Worm (Caenorhabditis elegans) whole organism, L3 larva: ENCODE results near the gene dsh-2.

ENCODE experiments used
- R02D3.7 ChIP-seq: fragments of 150-350 bp; optimal IDR thresholded peaks from 2 replicates; lab custom pipeline; 2014; ENCODE audit warnings: missing biosample characterization, missing genetic modification characterization
- ZK546.5 ChIP-seq: sonication (generic microtip); optimal IDR thresholded peaks from 2 replicates; lab custom pipeline; 2017; ENCODE audit warnings: missing biosample characterization, missing genetic modification characterization
- ceh-16 ChIP-seq: sonication (generic microtip); optimal IDR thresholded peaks from 2 replicates; lab custom pipeline; 2017; ENCODE audit warnings: missing biosample characterization, missing genetic modification characterization
- ceh-28 ChIP-seq: fragments of 150-350 bp; optimal IDR thresholded peaks from 2 replicates; lab custom pipeline; 2014; ENCODE audit warnings: missing biosample characterization, missing genetic modification reagents, missing genetic modification characterization
- ceh-82 ChIP-seq: fragments of 150-350 bp; optimal IDR thresholded peaks from 2 replicates; lab custom pipeline; 2014; ENCODE audit warnings: missing biosample characterization, missing genetic modification characterization
- ceh-9 ChIP-seq: sonication (generic microtip); optimal IDR thresholded peaks from 2 replicates; lab custom pipeline; 2018; ENCODE audit warnings: missing biosample characterization, missing genetic modification characterization
- daf-12 ChIP-seq: fragments of 150-350 bp; optimal IDR thresholded peaks from 2 replicates; lab custom pipeline; 2014; ENCODE audit warnings: missing biosample characterization, missing genetic modification reagents, missing genetic modification characterization
- egl-5 ChIP-seq: fragments of 150-350 bp; optimal IDR thresholded peaks from 2 replicates; lab custom pipeline; 2017; ENCODE audit warnings: missing biosample characterization, missing genetic modification reagents, missing genetic modification characterization, inconsistent platforms
- elt-1 ChIP-seq: fragments of 150-350 bp; optimal IDR thresholded peaks from 2 replicates; lab custom pipeline; 2014; ENCODE audit warnings: missing biosample characterization, missing genetic modification characterization
- elt-2 ChIP-seq: sonication (generic microtip); optimal IDR thresholded peaks from 2 replicates; lab custom pipeline; 2016; ENCODE audit warnings: missing genetic modification reagents, mild to moderate bottlenecking, missing genetic modification characterization, missing compliant biosample characterization
- elt-3 ChIP-seq, 3 experiments: fragments of 150-350 bp in 1 of 3; sonication (generic microtip) in 2 of 3; optimal IDR thresholded peaks; 2 replicates in 2 of 3; 4 replicates in 1 of 3; lab custom pipeline; 2014 to 2017; ENCODE audit warnings: missing biosample characterization in 3 of 3, missing genetic modification characterization in 3 of 3
- fos-1 ChIP-seq: fragments of 150-350 bp; optimal IDR thresholded peaks from 2 replicates; lab custom pipeline; 2014; ENCODE audit warnings: missing biosample characterization, missing genetic modification characterization
- hmg-11 ChIP-seq: sonication (generic microtip); optimal IDR thresholded peaks from 2 replicates; lab custom pipeline; 2016; ENCODE audit warnings: missing genetic modification characterization, missing compliant biosample characterization
- jun-1 ChIP-seq: fragments of 150-350 bp; optimal IDR thresholded peaks from 2 replicates; lab custom pipeline; 2014; ENCODE audit warnings: missing biosample characterization, missing genetic modification reagents, missing genetic modification characterization
- lin-39 ChIP-seq: fragments of 150-350 bp; optimal IDR thresholded peaks from 2 replicates; lab custom pipeline; 2018; ENCODE audit warnings: missing biosample characterization, missing genetic modification reagents, missing genetic modification characterization
- lsy-12 ChIP-seq: sonication (generic microtip); optimal IDR thresholded peaks from 2 replicates; lab custom pipeline; 2016; ENCODE audit warnings: mild to moderate bottlenecking, missing genetic modification characterization, missing compliant biosample characterization
- mdl-1 ChIP-seq: fragments of 150-350 bp; optimal IDR thresholded peaks from 2 replicates; lab custom pipeline; 2014; ENCODE audit warnings: missing biosample characterization, missing genetic modification characterization
- nfya-1 ChIP-seq: sonication (generic microtip); optimal IDR thresholded peaks from 2 replicates; lab custom pipeline; 2017; ENCODE audit warnings: missing genetic modification characterization, mild to moderate bottlenecking, missing compliant biosample characterization, antibody characterized with exemption, moderate library complexity; ENCODE audit not compliant: insufficient read depth
- nhr-11 ChIP-seq: fragments of 150-350 bp; optimal IDR thresholded peaks from 2 replicates; lab custom pipeline; 2014; ENCODE audit warnings: missing biosample characterization, missing genetic modification characterization
- nhr-12 ChIP-seq: fragments of 150-350 bp; optimal IDR thresholded peaks from 2 replicates; lab custom pipeline; 2014; ENCODE audit warnings: missing biosample characterization, missing genetic modification characterization
- nhr-23 ChIP-seq: fragments of 150-350 bp; optimal IDR thresholded peaks from 2 replicates; lab custom pipeline; 2014; ENCODE audit warnings: missing biosample characterization, missing genetic modification reagents, missing genetic modification characterization
- nhr-237 ChIP-seq: fragments of 150-350 bp; optimal IDR thresholded peaks from 2 replicates; lab custom pipeline; 2014; ENCODE audit warnings: missing biosample characterization, missing genetic modification characterization
- nhr-25 ChIP-seq: sonication (generic microtip); optimal IDR thresholded peaks from 2 replicates; lab custom pipeline; 2017; ENCODE audit warnings: missing biosample characterization, missing genetic modification characterization
- nhr-28 ChIP-seq: fragments of 150-350 bp; optimal IDR thresholded peaks from 2 replicates; lab custom pipeline; 2014; ENCODE audit warnings: missing biosample characterization, missing genetic modification characterization
- nhr-43 ChIP-seq: sonication (generic microtip); optimal IDR thresholded peaks from 2 replicates; lab custom pipeline; 2016; ENCODE audit warnings: mild to moderate bottlenecking, missing genetic modification characterization, missing compliant biosample characterization; ENCODE audit not compliant: poor library complexity, severe bottlenecking
- nhr-67 ChIP-seq: fragments of 150-350 bp; optimal IDR thresholded peaks from 2 replicates; lab custom pipeline; 2014; ENCODE audit warnings: missing biosample characterization, missing genetic modification characterization
- nhr-76 ChIP-seq: fragments of 150-350 bp; sonication (generic microtip); optimal IDR thresholded peaks from 5 replicates; lab custom pipeline; 2014; ENCODE audit warnings: missing biosample characterization, missing genetic modification characterization
- nhr-77 ChIP-seq: fragments of 150-350 bp; optimal IDR thresholded peaks from 2 replicates; lab custom pipeline; 2014; ENCODE audit warnings: missing biosample characterization, missing genetic modification characterization
- pha-4 ChIP-seq: fragments of 150-350 bp; optimal IDR thresholded peaks from 2 replicates; lab custom pipeline; 2014; ENCODE audit warnings: missing biosample characterization, missing genetic modification reagents, missing genetic modification characterization
- sea-2 ChIP-seq: fragments of 150-350 bp; sonication (generic microtip); optimal IDR thresholded peaks from 4 replicates; lab custom pipeline; 2014; ENCODE audit warnings: missing biosample characterization, missing genetic modification reagents, missing genetic modification characterization
- skn-1 ChIP-seq: fragments of 150-350 bp; optimal IDR thresholded peaks from 2 replicates; lab custom pipeline; 2014; ENCODE audit warnings: missing biosample characterization, missing genetic modification characterization
- snpc-4 ChIP-seq: fragments of 150-350 bp; optimal IDR thresholded peaks from 2 replicates; lab custom pipeline; 2014; ENCODE audit warnings: missing biosample characterization, missing genetic modification characterization
- unc-62 ChIP-seq: fragments of 150-350 bp; sonication (generic microtip); optimal IDR thresholded peaks from 4 replicates; lab custom pipeline; 2014; ENCODE audit warnings: missing biosample characterization, missing genetic modification reagents, missing genetic modification characterization
- zag-1 ChIP-seq: fragments of 150-350 bp; optimal IDR thresholded peaks from 2 replicates; lab custom pipeline; 2014; ENCODE audit warnings: missing biosample characterization, missing genetic modification characterization
- ztf-11 ChIP-seq: fragments of 150-350 bp; optimal IDR thresholded peaks from 2 replicates; lab custom pipeline; 2014; ENCODE audit warnings: missing biosample characterization, missing genetic modification characterization

Gene dsh-2

ce11 chrII:5055129-5055666 lies 25.8 kb downstream of the dsh-2 start, which contains the start of the genes ify-1 and rpl-22 (continued):
- TF ChIP-seq nhr-12 (tag; lab: Kevin White, UChicago) (no peak), nhr-77 (tag; lab: Kevin White, UChicago) (peak; percentile 13), lin-39 (peak; percentile 96), pha-4 (tag; lab: Kevin White, UChicago) (peak; percentile 99), nhr-76 (tag; lab: Kevin White, UChicago) (peak; percentile 11), ceh-16 (tag; lab: Kevin White, UChicago) (no peak), skn-1 (tag; lab: Kevin White, UChicago) (peak; percentile 91), ztf-11 (tag; lab: Kevin White, UChicago) (no peak), daf-12 (tag; lab: Kevin White, UChicago) (no peak), jun-1 (tag; lab: Kevin White, UChicago) (peak; percentile 77), zag-1 (tag; lab: Kevin White, UChicago) (no peak), nhr-28 (tag; lab: Kevin White, UChicago) (no peak), ZK546.5 (tag; lab: Kevin White, UChicago) (peak; percentile 37), nhr-43 (tag; lab: Kevin White, UChicago) (peak; percentile 94), ceh-9 (no peak), egl-5 (tag; lab: Kevin White, UChicago) (peak; percentile 94), lsy-12 (tag; lab: Kevin White, UChicago) (peak; percentile 78)

- TF ChIP-seq nhr-11: no peak
- TF ChIP-seq snpc-4 (tag; lab: Kevin White, UChicago): no peak
- TF ChIP-seq nhr-237 (tag; lab: Kevin White, UChicago): no peak
- TF ChIP-seq ceh-82 (tag; lab: Kevin White, UChicago): no peak
- no peak for TF ChIP-seq ceh-16 (tag; lab: Kevin White, UChicago)
- no peak for TF ChIP-seq ztf-11 (tag; lab: Kevin White, UChicago)
- no peak for TF ChIP-seq unc-62 (GFP tag; lab: Kevin White, UChicago)
- no peak for TF ChIP-seq ZK546.5 (tag; lab: Kevin White, UChicago)
- no peak for TF ChIP-seq hmg-11
- no peak for TF ChIP-seq R02D3.7 (tag; lab: Kevin White, UChicago)
- no peak for TF ChIP-seq nhr-77 (tag; lab: Kevin White, UChicago)
- TF ChIP-seq nhr-76 (tag; lab: Kevin White, UChicago): no peak
These were observed 30.2 kb downstream of the dsh-2 start for ce11 chrII:5050776-5051175.

- TF ChIP-seq egl-5 (tag; lab: Kevin White, UChicago): peak; percentile 76
- TF ChIP-seq sea-2: no peak
- no peak for TF ChIP-seq nhr-76 (tag; lab: Kevin White, UChicago)
These were observed 31.1 kb downstream of the dsh-2 start, which contains the start of gene F33G12.6 for ce11 chrII:5049865-5050342. TSS of gene F33G12.6 (plus strand) at chrII:5049915.

DNA sequence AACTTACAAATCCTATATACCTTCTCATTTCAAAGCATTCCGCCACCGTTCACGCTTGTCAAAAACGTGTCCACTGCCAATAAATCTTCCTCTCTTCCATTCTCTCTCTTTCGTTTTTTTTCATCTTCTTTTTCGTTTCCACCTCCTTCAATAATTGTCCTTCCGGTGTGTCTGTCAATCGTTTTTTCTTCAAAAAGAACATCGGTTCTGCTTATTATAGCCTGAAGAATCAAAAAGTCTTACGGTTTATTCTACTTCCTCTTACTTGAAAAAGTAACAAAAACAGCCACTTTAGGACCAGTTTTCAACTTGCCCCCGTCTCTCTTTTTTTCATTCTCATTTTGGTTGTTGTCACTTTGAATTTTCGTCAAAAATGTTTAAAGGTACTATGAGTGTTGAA lies 31.7 kb downstream of the dsh-2 start:
- TF ChIP-seq nhr-43 (tag; lab: Kevin White, UChicago) (peak; percentile 13), elt-2 (tag; lab: Kevin White, UChicago) (no peak), nhr-76 (tag; lab: Kevin White, UChicago) (no peak), ceh-9 (no peak), nhr-23 (tag; lab: Kevin White, UChicago) (peak; percentile 48), lsy-12 (tag; lab: Kevin White, UChicago) (no peak), nhr-28 (tag; lab: Kevin White, UChicago) (no peak), elt-1 (tag; lab: Kevin White, UChicago) (no peak), nhr-67 (tag; lab: Kevin White, UChicago) (no peak), nfya-1 (tag; lab: Kevin White, UChicago) (peak; percentile 17), fos-1 (tag; lab: Kevin White, UChicago) (no peak), ceh-28 (tag; lab: Kevin White, UChicago) (peak; percentile 5), mdl-1 (tag; lab: Kevin White, UChicago) (no peak), elt-3 (tag; optimal IDR thresholded peaks at IDR 0.05; lab: Kevin White, UChicago) (peak in 1 of 3 experiments; percentile 14), nhr-25 (tag; lab: Kevin White, UChicago) (peak; percentile 58), unc-62 (GFP tag; lab: Kevin White, UChicago) (peak; percentile 56)
